Worm (Caenorhabditis elegans) whole organism, L4 larva: ENCODE results near the gene T20D3.6.

Experiments used
- ceh-28 ChIP-seq: fragments of 150-350 bp; optimal IDR thresholded peaks from 2 replicates; lab custom pipeline; 2014; ENCODE audit warnings: missing biosample characterization, missing genetic modification reagents, missing genetic modification characterization
- fos-1 ChIP-seq: fragments of 150-350 bp; optimal IDR thresholded peaks from 2 replicates; lab custom pipeline; 2014; ENCODE audit warnings: missing biosample characterization, missing genetic modification characterization

- TF ChIP-seq ceh-28 (no peak), fos-1 (no peak)
These were observed 34.5 kb downstream of the T20D3.6 start, which contains the start of gene F49C12.5 for ce11 chrIV:9304617-9305016.
